Worm (Caenorhabditis elegans) whole organism, young adult: Measurements from ENCODE around the gene ZK105.3.

ENCODE experiments used
- B0261.1 ChIP-seq: sonication (generic microtip); optimal IDR thresholded peaks from 2 replicates; lab custom pipeline; 2016; ENCODE audit warnings: mild to moderate bottlenecking, missing genetic modification characterization, moderate library complexity, missing compliant biosample characterization
- F37B4.10 ChIP-seq: fragments of 200-800 bp; sonication (Bioruptor generic); IDR thresholded peaks from 2 replicates; pipeline ENCODE4 v1.3.6; 2022; ENCODE audit warnings: missing genetic modification characterization, missing compliant biosample characterization
- F39B2.1 ChIP-seq: fragments of 200-800 bp; sonication (Bioruptor generic); IDR thresholded peaks from 2 replicates; pipeline ENCODE4 v1.3.6; 2022; ENCODE audit warnings: missing genetic modification reagents, missing genetic modification characterization, missing compliant biosample characterization
- F49E8.2 ChIP-seq: sonication (generic microtip); optimal IDR thresholded peaks from 3 replicates; lab custom pipeline; 2017; ENCODE audit warnings: missing genetic modification characterization, mild to moderate bottlenecking, missing compliant biosample characterization, antibody characterized with exemption, moderate library complexity; ENCODE audit not compliant: insufficient read depth
- F52B5.7 ChIP-seq: sonication (generic microtip); optimal IDR thresholded peaks from 2 replicates; lab custom pipeline; 2016; ENCODE audit warnings: mild to moderate bottlenecking, missing genetic modification characterization, missing compliant biosample characterization
- F57C9.4 ChIP-seq: sonication (generic microtip); optimal IDR thresholded peaks from 2 replicates; lab custom pipeline; 2017; ENCODE audit warnings: mild to moderate bottlenecking, missing genetic modification characterization, missing compliant biosample characterization
- atf-7 ChIP-seq: sonication (generic microtip); optimal IDR thresholded peaks from 2 replicates; lab custom pipeline; 2017; ENCODE audit warnings: mild to moderate bottlenecking, missing genetic modification characterization, missing compliant biosample characterization
- athp-1 ChIP-seq: sonication (generic microtip); optimal IDR thresholded peaks from 2 replicates; lab custom pipeline; 2017; ENCODE audit warnings: mild to moderate bottlenecking, missing genetic modification characterization, missing compliant biosample characterization
- attf-3 ChIP-seq: fragments of 200-800 bp; sonication (Bioruptor generic); conservative IDR thresholded peaks from 2 replicates; pipeline ENCODE4 v1.3.6; 2022; ENCODE audit warnings: missing genetic modification reagents, missing genetic modification characterization, missing compliant biosample characterization
- cebp-2 ChIP-seq: fragments of 200-800 bp; sonication (Bioruptor generic); IDR thresholded peaks from 2 replicates; pipeline ENCODE4 v1.3.6; 2022; ENCODE audit warnings: missing genetic modification characterization, missing compliant biosample characterization
- ceh-27 ChIP-seq: fragments of 200-800 bp; sonication (Bioruptor generic); optimal IDR thresholded peaks from 2 replicates; lab custom pipeline; 2018; ENCODE audit warnings: mild to moderate bottlenecking, missing genetic modification characterization, moderate library complexity, missing compliant biosample characterization
- ceh-91 ChIP-seq: fragments of 200-800 bp; sonication (Bioruptor generic); IDR thresholded peaks from 2 replicates; pipeline ENCODE4 v1.3.6; 2022; ENCODE audit warnings: missing genetic modification reagents, missing genetic modification characterization, missing compliant biosample characterization
- efl-1 ChIP-seq: fragments of 150-350 bp; optimal IDR thresholded peaks from 2 replicates; lab custom pipeline; 2014; ENCODE audit warnings: missing biosample characterization, missing genetic modification reagents, missing genetic modification characterization
- ets-4 ChIP-seq: fragments of 200-800 bp; sonication (Bioruptor generic); optimal IDR thresholded peaks from 2 replicates; lab custom pipeline; 2018; ENCODE audit warnings: mild to moderate bottlenecking, missing genetic modification characterization, missing compliant biosample characterization
- hlh-26 ChIP-seq: fragments of 200-800 bp; sonication (Bioruptor generic); conservative IDR thresholded peaks from 2 replicates; pipeline ENCODE4 v1.3.6; 2022; ENCODE audit warnings: missing genetic modification reagents, missing genetic modification characterization, missing compliant biosample characterization
- hmg-1.2 ChIP-seq: fragments of 200-800 bp; sonication (Bioruptor generic); IDR thresholded peaks from 2 replicates; pipeline ENCODE4 v1.3.6; 2022; ENCODE audit warnings: missing genetic modification reagents, missing genetic modification characterization, missing compliant biosample characterization
- hrde-1 ChIP-seq: sonication (generic microtip); optimal IDR thresholded peaks from 2 replicates; lab custom pipeline; 2016; ENCODE audit warnings: missing genetic modification characterization, mild to moderate bottlenecking, missing compliant biosample characterization, moderate library complexity, missing genotype, missing genetic modification reagents, borderline replicate concordance
- let-607 ChIP-seq, 2 experiments: fragments of 200-800 bp in 1 of 2; sonication (Bioruptor generic) in 1 of 2; sonication (generic microtip) in 1 of 2; optimal IDR thresholded peaks; 2 replicates each; lab custom pipeline; 2016 to 2018; ENCODE audit warnings: mild to moderate bottlenecking in 2 of 2, missing compliant biosample characterization in 2 of 2, missing genetic modification characterization in 2 of 2, moderate library complexity in 2 of 2, missing genotype in 1 of 2
- lin-40 ChIP-seq: sonication (generic microtip); optimal IDR thresholded peaks from 2 replicates; lab custom pipeline; 2016; ENCODE audit warnings: missing genetic modification characterization, mild to moderate bottlenecking, missing compliant biosample characterization, missing genotype, missing genetic modification reagents
- lin-54 ChIP-seq: fragments of 200-800 bp; sonication (Bioruptor generic); optimal IDR thresholded peaks from 2 replicates; lab custom pipeline; 2018; ENCODE audit warnings: mild to moderate bottlenecking, missing genetic modification characterization, missing compliant biosample characterization
- lsl-1 ChIP-seq: fragments of 200-800 bp; sonication (Bioruptor generic); optimal IDR thresholded peaks from 2 replicates; lab custom pipeline; 2018; ENCODE audit warnings: mild to moderate bottlenecking, missing genetic modification characterization, moderate library complexity, missing compliant biosample characterization
- madf-8 ChIP-seq: fragments of 200-800 bp; sonication (Bioruptor generic); conservative IDR thresholded peaks from 2 replicates; pipeline ENCODE4 v1.3.6; 2022; ENCODE audit warnings: missing genetic modification reagents, missing genetic modification characterization, missing compliant biosample characterization
- nhr-80 ChIP-seq: sonication (generic microtip); optimal IDR thresholded peaks from 2 replicates; lab custom pipeline; 2016; ENCODE audit warnings: missing genetic modification characterization, missing compliant biosample characterization
- nhr-90 ChIP-seq: sonication (generic microtip); optimal IDR thresholded peaks from 2 replicates; lab custom pipeline; 2016; ENCODE audit warnings: missing genotype, mild to moderate bottlenecking, missing genetic modification characterization, missing compliant biosample characterization
- sea-2 ChIP-seq: fragments of 200-800 bp; sonication (Bioruptor generic); IDR thresholded peaks from 2 replicates; pipeline ENCODE4 v1.3.6; 2022; ENCODE audit warnings: missing genetic modification characterization, missing compliant biosample characterization
- somi-1 ChIP-seq: fragments of 200-800 bp; sonication (Bioruptor generic); optimal IDR thresholded peaks from 2 replicates; lab custom pipeline; 2018; ENCODE audit warnings: mild to moderate bottlenecking, missing genetic modification characterization, missing compliant biosample characterization
- unc-62 ChIP-seq: fragments of 150-350 bp; optimal IDR thresholded peaks from 2 replicates; lab custom pipeline; 2014; ENCODE audit warnings: missing biosample characterization, missing genetic modification reagents, missing genetic modification characterization
- zfh-2 ChIP-seq: fragments of 200-800 bp; sonication (Bioruptor generic); conservative IDR thresholded peaks from 2 replicates; pipeline ENCODE4 v1.3.6; 2022; ENCODE audit warnings: missing genetic modification reagents, missing genetic modification characterization, missing compliant biosample characterization
- ztf-22 ChIP-seq: fragments of 200-800 bp; sonication (Bioruptor generic); optimal IDR thresholded peaks from 2 replicates; lab custom pipeline; 2018; ENCODE audit warnings: mild to moderate bottlenecking, missing genetic modification characterization, moderate library complexity, missing compliant biosample characterization
- ztf-3 ChIP-seq: fragments of 200-800 bp; sonication (Bioruptor generic); optimal IDR thresholded peaks from 2 replicates; lab custom pipeline; 2018; ENCODE audit warnings: mild to moderate bottlenecking, missing genetic modification characterization, missing compliant biosample characterization

Gene ZK105.3

DNA sequence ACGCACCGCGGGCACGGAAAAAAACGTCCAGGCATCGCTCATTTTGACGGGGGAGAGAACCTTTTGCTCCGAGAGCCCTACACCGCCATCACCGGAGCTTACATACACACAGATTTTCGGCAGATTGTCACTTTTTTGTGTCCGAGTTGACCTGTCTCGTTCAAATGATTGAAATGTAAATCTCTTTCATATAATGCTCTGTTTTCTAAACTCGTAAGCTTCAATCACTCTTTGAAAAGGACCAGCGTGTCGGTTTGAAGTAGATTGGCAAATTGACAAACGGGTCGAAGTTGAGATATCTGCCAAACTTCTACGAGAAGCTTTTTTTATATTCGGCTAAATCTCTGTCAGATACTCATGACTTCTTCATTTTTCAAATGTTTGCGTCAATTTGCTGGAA is 50.2 kb downstream of the ZK105.3 start:
- TF ChIP-seq nhr-90 (tag; lab: Kevin White, UChicago) (no peak), attf-3 (GFP tag; lab: Robert Waterston, UW) (no peak), somi-1 (GFP tag; lab: Kevin White, UChicago) (no peak), cebp-2 (GFP tag; lab: Robert Waterston, UW) (no peak), F37B4.10 (no peak), lin-40 (no peak), lin-54 (GFP tag; lab: Kevin White, UChicago) (no peak), ztf-3 (no peak), F39B2.1 (GFP tag; lab: Robert Waterston, UW) (no peak), efl-1 (no peak), B0261.1 (tag; lab: Kevin White, UChicago) (no peak), ceh-27 (GFP tag; lab: Kevin White, UChicago) (no peak), F49E8.2 (tag; lab: Kevin White, UChicago) (no peak), ztf-22 (no peak), lsl-1 (GFP tag; lab: Kevin White, UChicago) (no peak), F57C9.4 (tag; lab: Kevin White, UChicago) (no peak), zfh-2 (GFP tag; lab: Robert Waterston, UW) (no peak), hrde-1 (no peak)

DNA sequence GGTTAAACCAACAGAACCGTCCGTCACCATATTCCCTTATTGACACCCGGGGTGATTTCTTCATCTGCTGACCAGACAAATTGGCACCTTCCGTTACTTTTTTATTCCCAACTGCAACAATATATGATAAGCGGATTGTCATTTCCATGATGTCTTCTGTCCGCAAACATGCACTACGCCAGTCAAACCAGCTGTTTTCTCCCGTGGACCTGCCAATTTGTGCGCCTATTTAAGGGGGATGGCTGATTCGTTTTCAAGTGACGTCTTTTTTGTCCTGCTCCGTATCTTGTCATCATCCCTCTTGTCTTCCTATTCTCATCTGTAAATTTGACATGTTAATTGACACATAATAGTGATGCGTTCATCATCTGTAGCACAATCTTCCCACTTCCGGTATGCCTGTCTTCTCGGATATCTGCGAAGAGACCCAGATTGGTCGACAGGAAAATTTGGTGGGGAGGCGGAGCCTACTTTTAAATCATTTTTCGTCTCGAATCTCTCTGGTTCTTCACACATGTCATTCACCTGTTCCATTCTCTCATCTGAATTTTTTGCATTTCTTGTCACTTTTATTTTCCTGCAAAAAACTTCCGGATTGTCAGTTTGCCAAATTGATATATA is 51.2 kb downstream of the ZK105.3 start:
- TF ChIP-seq ets-4 (GFP tag; lab: Kevin White, UChicago) (peak; percentile 79), hmg-1.2 (no peak), athp-1 (no peak), nhr-90 (tag; lab: Kevin White, UChicago) (peak; percentile 3), sea-2 (GFP tag; lab: Robert Waterston, UW) (no peak), ztf-22 (peak; percentile 67), unc-62 (GFP tag; lab: Kevin White, UChicago) (peak; percentile 58), F52B5.7 (tag; lab: Kevin White, UChicago) (no peak), let-607 (tag; optimal IDR thresholded peaks at IDR 0.05; lab: Kevin White, UChicago) (peak; percentile 90 to 94), atf-7 (tag; lab: Kevin White, UChicago) (peak; percentile 87), nhr-80 (peak; percentile 92)

DNA sequence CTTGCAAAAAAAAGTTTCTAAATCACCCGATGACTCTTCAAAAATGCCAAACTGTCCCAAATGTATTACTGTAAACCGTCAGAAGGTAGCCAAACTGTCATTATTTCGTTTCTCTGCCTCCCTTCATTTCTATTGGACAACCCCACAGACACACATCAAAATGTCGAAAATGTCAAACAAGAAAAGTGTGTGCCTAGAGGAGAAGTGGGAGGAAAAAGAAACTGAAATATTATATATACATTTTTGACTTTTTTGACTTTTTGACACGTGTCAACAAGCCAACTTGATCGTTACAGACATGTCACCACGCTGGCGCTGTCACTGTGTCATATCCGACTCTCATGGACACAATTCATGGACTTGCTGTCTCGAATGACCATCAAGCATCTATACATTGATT is 52.8 kb downstream of the ZK105.3 start:
- peak; percentile 62 for TF ChIP-seq nhr-80
- no peak for TF ChIP-seq ceh-91
- TF ChIP-seq let-607 (tag; optimal IDR thresholded peaks at IDR 0.05; lab: Kevin White, UChicago) = peak; percentile 85 to 92
- TF ChIP-seq hlh-26 (GFP tag; lab: Robert Waterston, UW) = no peak
- TF ChIP-seq madf-8 (GFP tag; lab: Robert Waterston, UW) = no peak
